Worm (Caenorhabditis elegans) whole organism, L4 larva: ENCODE results near the gene gcy-34.

Experiments used
- ceh-20 ChIP-seq: fragments of 200-800 bp; sonication (Bioruptor generic); IDR thresholded peaks from 2 replicates; pipeline ENCODE4 v1.3.6; 2022; ENCODE audit warnings: missing genetic modification reagents, missing genetic modification characterization, missing compliant biosample characterization
- ceh-44 ChIP-seq: fragments of 200-800 bp; sonication (Bioruptor generic); IDR thresholded peaks from 2 replicates; pipeline ENCODE4 v1.3.6; 2022; ENCODE audit warnings: missing genetic modification reagents, missing genetic modification characterization, missing compliant biosample characterization
- ceh-82 ChIP-seq: sonication (generic microtip); optimal IDR thresholded peaks from 2 replicates; lab custom pipeline; 2017; ENCODE audit warnings: missing biosample characterization, missing genetic modification characterization
- daf-16 ChIP-seq, 3 experiments: sonication (generic microtip); optimal IDR thresholded peaks; 2 replicates each; lab custom pipeline; 2016 to 2017; ENCODE audit warnings: missing genetic modification characterization in 3 of 3, missing genetic modification reagents in 3 of 3, mild to moderate bottlenecking in 2 of 3, missing compliant biosample characterization in 2 of 3, missing biosample characterization in 1 of 3, moderate library complexity in 1 of 3
- dmd-9 ChIP-seq: fragments of 200-800 bp; sonication (Bioruptor generic); IDR thresholded peaks from 2 replicates; pipeline ENCODE4 v1.3.6; 2022; ENCODE audit warnings: missing genetic modification reagents, missing genetic modification characterization, missing compliant biosample characterization
- dve-1 ChIP-seq: sonication (generic microtip); optimal IDR thresholded peaks from 2 replicates; lab custom pipeline; 2017; ENCODE audit warnings: antibody characterized with exemption, mild to moderate bottlenecking, missing genetic modification characterization, missing compliant biosample characterization; ENCODE audit not compliant: insufficient read depth
- egl-43 ChIP-seq: fragments of 200-800 bp; sonication (Bioruptor generic); IDR thresholded peaks from 2 replicates; pipeline ENCODE4 v1.3.6; 2022; ENCODE audit warnings: missing genetic modification reagents, missing genetic modification characterization, missing compliant biosample characterization
- fkh-10 ChIP-seq: fragments of 150-350 bp; optimal IDR thresholded peaks from 2 replicates; lab custom pipeline; 2014; ENCODE audit warnings: missing biosample characterization, missing genetic modification reagents, missing genetic modification characterization
- fos-1 ChIP-seq: fragments of 150-350 bp; optimal IDR thresholded peaks from 2 replicates; lab custom pipeline; 2014; ENCODE audit warnings: missing biosample characterization, missing genetic modification characterization
- lin-38 ChIP-seq: fragments of 200-800 bp; sonication (Bioruptor generic); IDR thresholded peaks from 2 replicates; pipeline ENCODE4 v1.3.6; 2022; ENCODE audit warnings: missing genetic modification reagents, missing genetic modification characterization, missing compliant biosample characterization
- lin-39 ChIP-seq: fragments of 150-350 bp; optimal IDR thresholded peaks from 2 replicates; lab custom pipeline; 2014; ENCODE audit warnings: missing biosample characterization, missing genetic modification reagents, missing genetic modification characterization
- lsy-2 ChIP-seq, 2 experiments: fragments of 150-350 bp in 1 of 2; sonication (generic microtip) in 1 of 2; optimal IDR thresholded peaks; 2 replicates each; lab custom pipeline; 2014 to 2017; ENCODE audit warnings: missing biosample characterization in 2 of 2, missing genetic modification characterization in 2 of 2
- madf-5 ChIP-seq, 2 experiments: fragments of 200-800 bp; sonication (Bioruptor generic); IDR thresholded peaks; 2 replicates each; pipeline ENCODE4 v1.3.6; 2022; ENCODE audit warnings: missing compliant biosample characterization in 2 of 2, missing genetic modification characterization in 2 of 2
- mxl-3 ChIP-seq: fragments of 200-800 bp; sonication (Bioruptor generic); optimal IDR thresholded peaks from 2 replicates; lab custom pipeline; 2018; ENCODE audit warnings: mild to moderate bottlenecking, missing genetic modification characterization, missing compliant biosample characterization
- nhr-10 ChIP-seq: fragments of 150-350 bp; optimal IDR thresholded peaks from 2 replicates; lab custom pipeline; 2014; ENCODE audit warnings: missing biosample characterization, missing genetic modification characterization
- nhr-11 ChIP-seq: fragments of 150-350 bp; optimal IDR thresholded peaks from 2 replicates; lab custom pipeline; 2014; ENCODE audit warnings: missing biosample characterization, missing genetic modification characterization
- nhr-28 ChIP-seq: fragments of 150-350 bp; optimal IDR thresholded peaks from 2 replicates; lab custom pipeline; 2014; ENCODE audit warnings: missing biosample characterization, missing genetic modification characterization
- nhr-41 ChIP-seq: fragments of 200-800 bp; sonication (Bioruptor generic); IDR thresholded peaks from 2 replicates; pipeline ENCODE4 v1.3.6; 2022; ENCODE audit warnings: missing genetic modification reagents, missing genetic modification characterization, missing compliant biosample characterization
- nhr-6 ChIP-seq: fragments of 150-350 bp; optimal IDR thresholded peaks from 2 replicates; lab custom pipeline; 2014; ENCODE audit warnings: missing biosample characterization, missing genetic modification characterization
- pha-4 ChIP-seq, 2 experiments: fragments of 150-350 bp in 1 of 2; fragments of 200-800 bp in 1 of 2; sonication (Bioruptor generic) in 1 of 2; IDR thresholded peaks in 1 of 2; optimal IDR thresholded peaks in 1 of 2; 2 replicates each; pipeline versions ENCODE4 v1.3.6 to Lab custom; 2014 to 2022; ENCODE audit warnings: missing genetic modification characterization in 2 of 2, missing genetic modification reagents in 2 of 2, missing biosample characterization in 1 of 2, missing compliant biosample characterization in 1 of 2
- php-3 ChIP-seq: fragments of 200-800 bp; sonication (Bioruptor generic); IDR thresholded peaks from 2 replicates; pipeline ENCODE4 v1.3.6; 2022; ENCODE audit warnings: missing genetic modification reagents, missing genetic modification characterization, missing compliant biosample characterization
- pqm-1 ChIP-seq: sonication (generic microtip); optimal IDR thresholded peaks from 2 replicates; lab custom pipeline; 2017; ENCODE audit warnings: missing biosample characterization, missing genetic modification characterization
- rbr-2 ChIP-seq: sonication (generic microtip); optimal IDR thresholded peaks from 2 replicates; lab custom pipeline; 2016; ENCODE audit warnings: missing genotype, missing genetic modification characterization, missing compliant biosample characterization
- unc-62 ChIP-seq, 3 experiments: fragments of 150-350 bp in 1 of 3; sonication (generic microtip); optimal IDR thresholded peaks in 2 of 3; peaks in 1 of 3; 1 replicate in 1 of 3; 2 replicates in 2 of 3; lab custom pipeline; 2014 to 2017; ENCODE audit warnings: missing biosample characterization in 3 of 3, missing genetic modification characterization in 3 of 3, missing genetic modification reagents in 3 of 3, missing genotype in 1 of 3
- zip-11 ChIP-seq: fragments of 200-800 bp; sonication (Bioruptor generic); IDR thresholded peaks from 2 replicates; pipeline ENCODE4 v1.3.6; 2022; ENCODE audit warnings: missing genetic modification characterization, missing compliant biosample characterization

The gcy-34 gene

ce11 chrV:13356210-13356609 is 29.5 kb downstream of the gcy-34 start:
- TF ChIP-seq nhr-10 (tag; lab: Kevin White, UChicago), result no peak
- TF ChIP-seq unc-62 (GFP tag; optimal IDR thresholded peaks at IDR 0.05 in 1 of 2; lab: Kevin White, UChicago), result peak in 1 of 2 experiments; percentile 82
- TF ChIP-seq unc-62 (tag; optimal IDR thresholded peaks at IDR 0.05; lab: Kevin White, UChicago), result no peak

DNA sequence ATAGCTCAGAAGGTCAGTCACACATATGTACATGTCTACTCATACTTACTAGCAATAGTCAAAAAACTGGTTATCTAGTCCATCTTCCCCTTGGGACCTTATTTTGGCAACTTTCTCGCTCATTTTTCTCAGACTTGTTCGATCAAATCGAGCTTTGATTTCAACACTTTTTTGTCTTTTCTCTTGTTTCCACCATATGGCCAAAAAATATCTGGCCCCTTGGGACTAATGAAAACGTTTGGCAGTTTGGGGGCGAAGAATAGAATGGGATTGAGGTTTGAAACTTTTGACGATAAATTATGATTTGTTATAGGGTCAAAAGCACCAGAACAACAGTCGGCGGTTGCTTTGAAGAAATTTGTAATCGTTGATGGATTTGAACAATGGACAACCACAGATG is 33.3 kb downstream of the gcy-34 start:
- peak in 1 of 2 experiments; percentile 67 for TF ChIP-seq unc-62 (GFP tag; optimal IDR thresholded peaks at IDR 0.05 in 1 of 2; lab: Kevin White, UChicago)
- no peak for TF ChIP-seq unc-62 (tag; optimal IDR thresholded peaks at IDR 0.05; lab: Kevin White, UChicago)
- no peak for TF ChIP-seq dve-1 (tag; lab: Kevin White, UChicago)
- TF ChIP-seq nhr-41 (GFP tag; lab: Robert Waterston, UW), result no peak
- peak in 1 of 2 experiments; percentile 19 for TF ChIP-seq lsy-2 (tag; optimal IDR thresholded peaks at IDR 0.05; lab: Kevin White, UChicago)
- no peak for TF ChIP-seq dmd-9
- TF ChIP-seq pha-4 (GFP tag; IDR thresholded peaks at IDR 0.05; lab: Robert Waterston, UW), result no peak
- TF ChIP-seq pha-4 (tag; optimal IDR thresholded peaks at IDR 0.05; lab: Kevin White, UChicago), result no peak
- no peak for TF ChIP-seq lin-39 (tag; lab: Kevin White, UChicago)
- TF ChIP-seq, all 104 proteins: peak for 2

DNA sequence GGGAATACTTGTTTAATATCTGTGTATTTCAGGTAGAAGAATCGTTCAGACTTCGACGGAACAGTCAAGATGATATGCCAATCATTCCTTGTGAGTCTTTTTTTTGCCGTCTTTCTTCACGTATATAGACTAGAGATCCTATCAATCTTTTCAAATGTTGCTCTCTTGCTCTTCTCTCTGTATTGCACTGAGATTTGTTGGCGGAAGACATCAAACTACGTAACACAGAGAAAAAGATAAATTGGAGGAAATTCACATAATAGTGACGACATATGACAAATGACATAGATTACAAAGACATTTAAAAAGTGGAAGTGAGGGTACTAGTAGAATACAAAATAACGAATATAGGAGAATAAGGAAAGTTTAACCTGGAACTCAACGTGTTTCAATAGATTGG is 33.9 kb downstream of the gcy-34 start:
- peak in 1 of 2 experiments; percentile 99 for TF ChIP-seq unc-62 (GFP tag; optimal IDR thresholded peaks at IDR 0.05 in 1 of 2; lab: Kevin White, UChicago)
- TF ChIP-seq unc-62 (tag; optimal IDR thresholded peaks at IDR 0.05; lab: Kevin White, UChicago), result no peak
- TF ChIP-seq daf-16 (GFP tag; optimal IDR thresholded peaks at IDR 0.05; lab: Kevin White, UChicago), result no peak
- TF ChIP-seq daf-16 (tag; optimal IDR thresholded peaks at IDR 0.05; lab: Kevin White, UChicago), result no peak
- no peak for TF ChIP-seq zip-11 (GFP tag; lab: Robert Waterston, UW)
- TF ChIP-seq mxl-3, result no peak
- peak; percentile 71 for TF ChIP-seq ceh-20 (GFP tag; lab: Robert Waterston, UW)
- TF ChIP-seq lsy-2 (tag; optimal IDR thresholded peaks at IDR 0.05; lab: Kevin White, UChicago), result peak in 1 of 2 experiments; percentile 30

ce11 chrV:13350302-13350701 is 35.4 kb downstream of the gcy-34 start:
- TF ChIP-seq fkh-10 (peak; percentile 11), fos-1 (no peak)

- no peak for TF ChIP-seq nhr-28
- TF ChIP-seq unc-62 (GFP tag; optimal IDR thresholded peaks at IDR 0.05 in 1 of 2; lab: Kevin White, UChicago), result peak in 1 of 2 experiments; percentile 78
- TF ChIP-seq unc-62 (tag; optimal IDR thresholded peaks at IDR 0.05; lab: Kevin White, UChicago), result no peak
- TF ChIP-seq php-3 (GFP tag; lab: Robert Waterston, UW), result 0 out of 2 replicates have a peak, but pooled peaks have one; percentile 37
- TF ChIP-seq daf-16 (GFP tag; optimal IDR thresholded peaks at IDR 0.05; lab: Kevin White, UChicago), result peak in 1 of 2 experiments; percentile 44
- TF ChIP-seq daf-16 (tag; optimal IDR thresholded peaks at IDR 0.05; lab: Kevin White, UChicago), result no peak
- no peak for TF ChIP-seq rbr-2 (tag; lab: Kevin White, UChicago)
- TF ChIP-seq nhr-11, result peak; percentile 26
- TF ChIP-seq pha-4 (GFP tag; IDR thresholded peaks at IDR 0.05; lab: Robert Waterston, UW), result no peak
- no peak for TF ChIP-seq pha-4 (tag; optimal IDR thresholded peaks at IDR 0.05; lab: Kevin White, UChicago)
- no peak for TF ChIP-seq fos-1
These were observed 39.8 kb downstream of the gcy-34 start, which contains the start of gene twk-43 for ce11 chrV:13345867-13346328. Gene twk-43 (plus strand): TSS chrV:13346278.

ce11 chrV:13342235-13342634 is 43.5 kb downstream of the gcy-34 start:
- no peak for TF ChIP-seq ceh-44
- TF ChIP-seq madf-5 (GFP tag; IDR thresholded peaks at IDR 0.05; lab: Robert Waterston, UW), result no peak
- TF ChIP-seq pqm-1 (tag; lab: Kevin White, UChicago), result no peak
- no peak for TF ChIP-seq lin-38 (GFP tag; lab: Robert Waterston, UW)
- TF ChIP-seq egl-43 (GFP tag; lab: Robert Waterston, UW), result no peak
- TF ChIP-seq unc-62 (GFP tag; optimal IDR thresholded peaks at IDR 0.05 in 1 of 2; lab: Kevin White, UChicago), result peak in 1 of 2 experiments; percentile 94
- no peak for TF ChIP-seq unc-62 (tag; optimal IDR thresholded peaks at IDR 0.05; lab: Kevin White, UChicago)
- TF ChIP-seq nhr-6 (tag; lab: Kevin White, UChicago), result no peak
- no peak for TF ChIP-seq ceh-82
